Fruit fly (Drosophila melanogaster): ENCODE measurements around the gene CNMa.

The CNMa gene

DNA sequence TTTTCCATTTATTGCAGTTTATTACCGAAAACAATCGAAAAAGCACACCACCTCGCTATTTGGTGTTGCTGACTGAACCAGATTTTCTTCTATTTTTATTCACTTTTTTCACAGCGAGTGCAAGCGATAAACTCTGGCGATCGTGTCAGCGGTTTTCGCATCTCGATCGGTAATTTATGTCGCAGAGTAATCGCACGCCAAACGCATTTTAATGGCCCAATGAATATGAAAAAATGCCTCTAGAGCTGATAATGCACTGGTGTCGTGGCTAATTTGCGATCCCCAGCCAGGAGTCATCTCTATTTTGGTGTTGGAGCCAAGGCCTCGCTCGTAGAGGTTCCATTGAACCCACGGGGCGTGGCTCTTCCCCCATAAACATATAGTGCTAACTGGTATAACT is 2.1 kb downstream of the CNMa start:
- TF ChIP-seq Dll (optimal IDR thresholded peaks at IDR 0.05), result no peak
- TF ChIP-seq CG8478 (optimal IDR thresholded peaks at IDR 0.05), result no peak
- TF ChIP-seq pan (optimal IDR thresholded peaks at IDR 0.05), result no peak
- no peak for TF ChIP-seq EcR (GFP tag; optimal IDR thresholded peaks at IDR 0.05)
- TF ChIP-seq usp (GFP tag; optimal IDR thresholded peaks at IDR 0.05), result no peak
- TF ChIP-seq psq (optimal IDR thresholded peaks at IDR 0.05), result no peak

dm6 chr3L:1850498-1850897 is 4.9 kb downstream of the CNMa start:
- TF ChIP-seq Dll (optimal IDR thresholded peaks at IDR 0.05), result no peak
- no peak for TF ChIP-seq usp (GFP tag; optimal IDR thresholded peaks at IDR 0.05)
- TF ChIP-seq CG8478 (optimal IDR thresholded peaks at IDR 0.05), result no peak
- no peak for TF ChIP-seq pan (optimal IDR thresholded peaks at IDR 0.05)
- TF ChIP-seq EcR (GFP tag; optimal IDR thresholded peaks at IDR 0.05), result no peak
- TF ChIP-seq psq (optimal IDR thresholded peaks at IDR 0.05), result no peak

DNA sequence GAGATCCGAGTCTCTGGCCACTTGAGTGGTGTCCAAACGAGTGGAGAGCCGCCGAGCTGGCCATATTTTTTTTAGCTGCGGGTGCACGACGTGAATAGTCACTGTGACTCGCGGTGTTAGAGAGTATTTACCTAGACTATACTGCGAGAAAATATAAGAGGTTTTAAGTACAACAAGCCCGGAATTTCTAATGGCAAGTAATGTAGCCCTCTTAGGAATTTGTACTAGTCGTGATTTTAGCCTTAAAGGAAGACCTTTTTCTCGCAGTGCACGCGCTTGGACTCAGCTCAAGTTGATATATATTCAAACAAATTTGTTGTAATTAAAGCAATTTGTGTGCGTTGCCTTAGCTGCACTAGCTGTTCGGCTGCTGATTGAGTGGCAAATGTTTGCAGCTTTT is 10.8 kb downstream of the CNMa start:
- TF ChIP-seq CG8478 (optimal IDR thresholded peaks at IDR 0.05), result no peak
- no peak for TF ChIP-seq Dll (optimal IDR thresholded peaks at IDR 0.05)

dm6 chr3L:1841984-1842383 is 13.4 kb downstream of the CNMa start, which contains the start of gene Cpr62Bc:
TSS of gene Cpr62Bc (minus strand) at chr3L:1842084.
- TF ChIP-seq pan (optimal IDR thresholded peaks at IDR 0.05), result no peak
- TF ChIP-seq psq (optimal IDR thresholded peaks at IDR 0.05), result no peak
- TF ChIP-seq Dll (optimal IDR thresholded peaks at IDR 0.05), result no peak
- no peak for TF ChIP-seq CG8478 (optimal IDR thresholded peaks at IDR 0.05)
- TF ChIP-seq usp (GFP tag; optimal IDR thresholded peaks at IDR 0.05), result no peak
- no peak for TF ChIP-seq EcR (GFP tag; optimal IDR thresholded peaks at IDR 0.05)

- TF ChIP-seq usp (GFP tag; optimal IDR thresholded peaks at IDR 0.05), result no peak
- TF ChIP-seq Dll (optimal IDR thresholded peaks at IDR 0.05), result no peak
- no peak for TF ChIP-seq CG8478 (optimal IDR thresholded peaks at IDR 0.05)
- TF ChIP-seq pan (optimal IDR thresholded peaks at IDR 0.05), result no peak
- no peak for TF ChIP-seq psq (optimal IDR thresholded peaks at IDR 0.05)
- TF ChIP-seq EcR (GFP tag; optimal IDR thresholded peaks at IDR 0.05), result no peak
Measured at dm6 chr3L:1835064-1835463, 20.3 kb downstream of the CNMa start, which contains the start of gene Cpr62Bb. TSS of gene Cpr62Bb (minus strand) at chr3L:1835164.

DNA sequence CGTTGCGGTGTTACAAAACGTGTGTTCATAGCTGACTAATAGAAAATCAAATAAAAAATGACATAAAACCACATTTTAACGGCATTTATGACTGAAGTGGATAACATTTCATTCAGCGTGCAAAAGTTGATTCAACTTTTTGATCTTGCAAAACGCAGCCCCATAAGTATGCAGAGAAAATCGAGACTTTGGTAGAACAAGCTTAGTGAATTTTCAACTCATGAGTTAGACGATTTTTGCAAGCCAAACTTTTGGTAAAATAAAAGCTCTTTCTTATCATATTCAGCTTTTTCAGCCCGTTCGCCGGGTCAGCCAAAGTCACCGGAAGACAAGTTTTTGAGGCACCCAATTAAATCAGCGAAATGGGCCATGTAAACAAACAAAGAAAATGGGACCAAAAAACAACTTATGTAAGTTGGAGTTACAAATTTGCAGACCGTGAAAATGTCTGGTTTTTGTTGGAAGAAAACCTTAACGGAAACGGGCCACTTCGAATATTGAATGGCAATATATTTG is 23.6 kb downstream of the CNMa start, which contains the start of gene Cpr62Ba:
Cpr62Ba (minus strand) TSS at position 31 of the 516 bp plus-strand sequence.
- peak in 1 of 2 experiments; percentile 33 for TF ChIP-seq EcR (GFP tag; optimal IDR thresholded peaks at IDR 0.05)
- no peak for TF ChIP-seq CG8478 (optimal IDR thresholded peaks at IDR 0.05)

DNA sequence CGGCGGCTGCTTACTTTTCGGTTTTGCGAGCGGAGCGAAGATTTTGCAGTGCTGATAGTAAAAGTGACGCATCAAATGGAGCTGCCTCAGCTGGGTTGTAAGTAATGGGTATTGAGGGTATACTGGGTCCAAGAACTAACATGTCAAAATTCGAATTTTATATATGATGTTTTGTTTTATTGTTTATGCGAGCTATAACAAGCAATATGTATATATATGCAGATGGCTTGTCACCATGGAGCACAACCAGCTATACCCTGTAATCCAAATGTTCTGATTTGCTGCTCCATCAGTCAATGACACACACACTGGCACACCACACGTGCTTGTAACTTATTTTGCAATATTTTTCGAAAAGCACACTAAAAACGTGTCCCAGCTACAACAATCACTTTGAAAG is 25.9 kb downstream of the CNMa start:
- TF ChIP-seq CG8478 (optimal IDR thresholded peaks at IDR 0.05) (no peak), pan (optimal IDR thresholded peaks at IDR 0.05) (peak; percentile 65)

DNA sequence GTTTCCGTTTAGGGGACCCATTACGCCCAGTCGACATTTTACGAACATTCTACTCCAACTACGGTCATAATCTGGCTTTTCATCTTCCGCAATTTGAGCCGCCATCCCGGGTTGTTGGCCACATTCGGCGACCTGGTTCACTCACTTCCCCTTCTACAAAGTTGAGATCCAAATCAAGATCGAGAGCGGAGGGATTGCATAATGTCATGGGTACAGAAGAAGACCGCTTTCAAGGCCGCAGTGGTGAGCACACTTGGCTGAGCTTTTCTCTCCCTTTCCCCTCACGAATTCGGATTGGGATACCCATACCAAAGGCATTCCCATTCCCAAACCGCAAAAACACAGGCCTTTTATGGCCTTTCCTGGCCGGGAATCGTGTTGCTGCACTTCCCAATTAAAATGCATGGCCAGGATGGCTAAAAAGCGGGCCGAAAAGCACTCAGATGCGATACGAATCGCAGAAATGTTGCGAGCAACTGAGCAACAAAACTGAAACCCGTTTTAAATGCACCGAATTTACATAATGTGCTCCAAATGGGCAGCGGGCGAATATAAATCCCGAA is 27.5 kb downstream of the CNMa start:
- no peak for TF ChIP-seq Dll (optimal IDR thresholded peaks at IDR 0.05)
- TF ChIP-seq psq (optimal IDR thresholded peaks at IDR 0.05), result no peak
- no peak for TF ChIP-seq pan (optimal IDR thresholded peaks at IDR 0.05)
- TF ChIP-seq usp (GFP tag; optimal IDR thresholded peaks at IDR 0.05), result no peak
- TF ChIP-seq CG8478 (optimal IDR thresholded peaks at IDR 0.05), result no peak
- TF ChIP-seq EcR (GFP tag; optimal IDR thresholded peaks at IDR 0.05), result no peak

dm6 chr3L:1822365-1822764 is 33.0 kb downstream of the CNMa start:
- no peak for TF ChIP-seq Dll (optimal IDR thresholded peaks at IDR 0.05)
- no peak for TF ChIP-seq CG8478 (optimal IDR thresholded peaks at IDR 0.05)
- no peak for TF ChIP-seq pan (optimal IDR thresholded peaks at IDR 0.05)
- no peak for TF ChIP-seq psq (optimal IDR thresholded peaks at IDR 0.05)
- TF ChIP-seq usp (GFP tag; optimal IDR thresholded peaks at IDR 0.05), result no peak
- no peak for TF ChIP-seq EcR (GFP tag; optimal IDR thresholded peaks at IDR 0.05)

DNA sequence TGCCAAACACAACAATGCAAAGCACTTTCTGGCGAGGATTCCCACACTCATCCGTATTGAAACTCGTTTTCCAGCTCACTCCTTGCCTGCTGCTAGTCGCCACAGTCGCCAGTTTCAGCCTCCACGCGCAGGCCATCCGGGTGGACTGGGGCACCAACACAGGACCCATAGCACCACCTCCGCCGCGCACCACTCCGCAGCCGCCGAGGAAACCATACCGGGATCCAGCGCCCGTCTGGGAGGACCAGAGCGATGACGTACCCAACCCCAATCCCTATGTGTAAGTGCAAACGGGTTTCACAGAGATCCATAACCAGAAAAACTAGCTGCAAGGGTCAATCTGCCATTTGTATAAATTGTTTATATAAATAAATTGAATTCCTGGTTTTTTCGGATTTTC is 34.3 kb downstream of the CNMa start:
- no peak for TF ChIP-seq usp (GFP tag; optimal IDR thresholded peaks at IDR 0.05)

dm6 chr3L:1818834-1819233 is 36.6 kb downstream of the CNMa start:
- no peak for TF ChIP-seq Dll (optimal IDR thresholded peaks at IDR 0.05)
- no peak for TF ChIP-seq pan (optimal IDR thresholded peaks at IDR 0.05)
- TF ChIP-seq psq (optimal IDR thresholded peaks at IDR 0.05), result no peak
- no peak for TF ChIP-seq EcR (GFP tag; optimal IDR thresholded peaks at IDR 0.05)
- TF ChIP-seq usp (GFP tag; optimal IDR thresholded peaks at IDR 0.05), result no peak
- no peak for TF ChIP-seq CG8478 (optimal IDR thresholded peaks at IDR 0.05)

dm6 chr3L:1817405-1817804 is 38.0 kb downstream of the CNMa start:
- TF ChIP-seq EcR (GFP tag; optimal IDR thresholded peaks at IDR 0.05), result no peak
- no peak for TF ChIP-seq CG8478 (optimal IDR thresholded peaks at IDR 0.05)
- TF ChIP-seq usp (GFP tag; optimal IDR thresholded peaks at IDR 0.05), result no peak
- TF ChIP-seq Dll (optimal IDR thresholded peaks at IDR 0.05), result no peak
- no peak for TF ChIP-seq psq (optimal IDR thresholded peaks at IDR 0.05)
- no peak for TF ChIP-seq pan (optimal IDR thresholded peaks at IDR 0.05)

dm6 chr3L:1816614-1817013 is 38.8 kb downstream of the CNMa start:
- TF ChIP-seq usp (GFP tag; optimal IDR thresholded peaks at IDR 0.05), result no peak
- TF ChIP-seq pan (optimal IDR thresholded peaks at IDR 0.05), result no peak
- TF ChIP-seq EcR (GFP tag; optimal IDR thresholded peaks at IDR 0.05), result no peak
- no peak for TF ChIP-seq Dll (optimal IDR thresholded peaks at IDR 0.05)
- TF ChIP-seq CG8478 (optimal IDR thresholded peaks at IDR 0.05), result no peak
- TF ChIP-seq psq (optimal IDR thresholded peaks at IDR 0.05), result no peak

Data from whole organism.